Worm (Caenorhabditis elegans) whole organism, young adult: ENCODE results near the gene K11H12.5.

ENCODE experiments used
- Y53F4B.3 ChIP-seq: fragments of 200-800 bp; sonication (Bioruptor generic); IDR thresholded peaks from 2 replicates; pipeline ENCODE4 v1.3.6; 2022; ENCODE audit warnings: missing genetic modification reagents, missing genetic modification characterization, missing compliant biosample characterization
- Y53G8AR.9 ChIP-seq: fragments of 200-800 bp; sonication (Bioruptor generic); conservative IDR thresholded peaks from 2 replicates; pipeline ENCODE4 v1.3.6; 2022; ENCODE audit warnings: missing genetic modification reagents, missing genetic modification characterization, missing compliant biosample characterization
- Y67H2A.10 ChIP-seq: fragments of 200-800 bp; sonication (Bioruptor generic); conservative IDR thresholded peaks from 2 replicates; pipeline ENCODE4 v1.3.6; 2022; ENCODE audit warnings: missing genetic modification reagents, missing genetic modification characterization, missing compliant biosample characterization
- Y95B8A.8 ChIP-seq: fragments of 200-800 bp; sonication (Bioruptor generic); IDR thresholded peaks from 2 replicates; pipeline ENCODE4 v1.3.6; 2022; ENCODE audit warnings: missing genetic modification reagents, missing genetic modification characterization, missing compliant biosample characterization
- ama-1 ChIP-seq, 3 experiments: fragments of 150-350 bp in 1 of 3; sonication (generic microtip) in 2 of 3; optimal IDR thresholded peaks; 2 replicates each; lab custom pipeline; 2014 to 2018; ENCODE audit warnings: missing biosample characterization in 2 of 3, missing genetic modification characterization in 2 of 3, missing genetic modification reagents in 2 of 3
- lin-26 ChIP-seq: fragments of 200-800 bp; sonication (Bioruptor generic); IDR thresholded peaks from 2 replicates; pipeline ENCODE4 v1.3.6; 2022; ENCODE audit warnings: missing genetic modification reagents, missing genetic modification characterization, missing compliant biosample characterization
- lsy-27 ChIP-seq: sonication (generic microtip); optimal IDR thresholded peaks from 2 replicates; lab custom pipeline; 2017; ENCODE audit warnings: missing genetic modification characterization, mild to moderate bottlenecking, missing compliant biosample characterization, antibody characterized with exemption, missing genotype, borderline replicate concordance; ENCODE audit not compliant: insufficient read depth
- mes-4 ChIP-seq: sonication (generic microtip); optimal IDR thresholded peaks from 2 replicates; lab custom pipeline; 2016; ENCODE audit warnings: missing genotype, missing genetic modification characterization, missing compliant biosample characterization
- pha-4 ChIP-seq: fragments of 150-350 bp; sonication (generic microtip); optimal IDR thresholded peaks from 2 replicates; lab custom pipeline; 2014; ENCODE audit warnings: missing biosample characterization, missing genetic modification reagents, missing genetic modification characterization
- repo-1 ChIP-seq: sonication (generic microtip); optimal IDR thresholded peaks from 2 replicates; lab custom pipeline; 2017; ENCODE audit warnings: mild to moderate bottlenecking, missing genetic modification characterization, missing compliant biosample characterization
- snpc-1.3 ChIP-seq: sonication (generic microtip); optimal IDR thresholded peaks from 2 replicates; lab custom pipeline; 2017; ENCODE audit warnings: missing genetic modification characterization, mild to moderate bottlenecking, missing compliant biosample characterization, antibody characterized with exemption, moderate library complexity, missing genotype, missing genetic modification reagents; ENCODE audit not compliant: insufficient read depth
- tbp1 ChIP-seq: fragments of 200-800 bp; sonication (Bioruptor generic); optimal IDR thresholded peaks from 2 replicates; lab custom pipeline; 2018; ENCODE audit warnings: mild to moderate bottlenecking, missing genetic modification characterization, missing compliant biosample characterization
- unc-62 ChIP-seq: fragments of 150-350 bp; optimal IDR thresholded peaks from 2 replicates; lab custom pipeline; 2014; ENCODE audit warnings: missing biosample characterization, missing genetic modification reagents, missing genetic modification characterization
- zfh-2 ChIP-seq: fragments of 200-800 bp; sonication (Bioruptor generic); conservative IDR thresholded peaks from 2 replicates; pipeline ENCODE4 v1.3.6; 2022; ENCODE audit warnings: missing genetic modification reagents, missing genetic modification characterization, missing compliant biosample characterization

DNA sequence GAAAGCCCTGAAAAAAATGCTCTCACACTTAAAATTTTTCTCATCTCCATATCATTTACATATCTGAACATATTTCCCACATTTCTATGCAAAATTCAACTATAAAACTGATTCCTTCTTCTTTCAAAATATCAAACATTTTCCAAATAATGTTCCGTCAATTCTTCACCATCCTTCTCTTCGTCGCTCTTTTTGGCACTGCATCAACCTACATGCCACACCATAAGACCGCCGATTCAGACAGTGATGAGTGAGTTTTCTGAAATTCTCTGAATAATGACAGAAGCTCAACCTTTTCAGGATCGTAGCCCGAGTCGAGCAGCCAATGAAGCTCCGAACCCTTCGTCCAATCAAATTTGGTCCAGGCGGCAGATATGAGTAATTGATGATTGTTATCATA is at the start of gene K11H12.5:
- TF ChIP-seq Y53F4B.3 (no peak), mes-4 (no peak), lsy-27 (no peak), Y53G8AR.9 (GFP tag; lab: Robert Waterston, UW) (no peak), unc-62 (GFP tag; lab: Kevin White, UChicago) (no peak), Y67H2A.10 (GFP tag; lab: Robert Waterston, UW) (no peak), lin-26 (no peak), Y95B8A.8 (GFP tag; lab: Robert Waterston, UW) (no peak), snpc-1.3 (tag; lab: Kevin White, UChicago) (no peak), zfh-2 (GFP tag; lab: Robert Waterston, UW) (no peak), tbp1 (GFP tag; lab: Kevin White, UChicago) (no peak), ama-1 (optimal IDR thresholded peaks at IDR 0.05; lab: Kevin White, UChicago) (no peak), ama-1 (GFP tag; optimal IDR thresholded peaks at IDR 0.05; lab: Kevin White, UChicago) (no peak), pha-4 (no peak), repo-1 (tag; lab: Kevin White, UChicago) (no peak)
